Worm (Caenorhabditis elegans) whole organism, late embryonic: ENCODE results near the gene nlp-58.

ENCODE experiments used
- C38D4.7 ChIP-seq: fragments of 200-800 bp; sonication (Bioruptor generic); optimal IDR thresholded peaks from 2 replicates; lab custom pipeline; 2018; ENCODE audit warnings: mild to moderate bottlenecking, missing genetic modification characterization, moderate library complexity, missing compliant biosample characterization
- K02D7.2 ChIP-seq: sonication (generic microtip); optimal IDR thresholded peaks from 2 replicates; lab custom pipeline; 2017; ENCODE audit warnings: mild to moderate bottlenecking, missing genetic modification characterization, missing compliant biosample characterization
- ama-1 ChIP-seq: fragments of 150-350 bp; optimal IDR thresholded peaks from 2 replicates; lab custom pipeline; 2014
- fkh-6 ChIP-seq: sonication (generic microtip); optimal IDR thresholded peaks from 2 replicates; lab custom pipeline; 2016; ENCODE audit warnings: missing genetic modification characterization, missing compliant biosample characterization
- hlh-30 ChIP-seq: sonication (generic microtip); optimal IDR thresholded peaks from 2 replicates; lab custom pipeline; 2017; ENCODE audit warnings: antibody characterized with exemption, missing genetic modification characterization, missing compliant biosample characterization; ENCODE audit not compliant: insufficient read depth
- hlh-8 ChIP-seq: sonication (generic microtip); optimal IDR thresholded peaks from 2 replicates; lab custom pipeline; 2016; ENCODE audit warnings: missing genotype, missing genetic modification characterization, missing compliant biosample characterization
- lim-6 ChIP-seq: sonication (generic microtip); optimal IDR thresholded peaks from 2 replicates; lab custom pipeline; 2016; ENCODE audit warnings: missing genetic modification characterization, missing compliant biosample characterization
- nhr-232 ChIP-seq: sonication (generic microtip); optimal IDR thresholded peaks from 2 replicates; lab custom pipeline; 2016; ENCODE audit warnings: missing genetic modification characterization, missing compliant biosample characterization
- odd-2 ChIP-seq: sonication (generic microtip); optimal IDR thresholded peaks from 2 replicates; lab custom pipeline; 2017; ENCODE audit warnings: antibody characterized with exemption, mild to moderate bottlenecking, missing genetic modification characterization, missing compliant biosample characterization
- pha-4 ChIP-seq: fragments of 150-350 bp; optimal IDR thresholded peaks from 2 replicates; lab custom pipeline; 2018; ENCODE audit warnings: missing biosample characterization, missing genetic modification reagents, missing genetic modification characterization
- sox-4 ChIP-seq: sonication (generic microtip); optimal IDR thresholded peaks from 2 replicates; lab custom pipeline; 2017; ENCODE audit warnings: mild to moderate bottlenecking, missing genetic modification characterization, inconsistent platforms, missing compliant biosample characterization
- unc-3 ChIP-seq, 2 experiments: fragments of 200-800 bp in 1 of 2; sonication (Bioruptor generic) in 1 of 2; sonication (generic microtip) in 1 of 2; conservative IDR thresholded peaks in 1 of 2; optimal IDR thresholded peaks in 1 of 2; 2 replicates each; pipeline versions ENCODE4 v1.3.6 to Lab custom; 2016 to 2022; ENCODE audit warnings: missing compliant biosample characterization in 2 of 2, missing genetic modification characterization in 2 of 2, missing genetic modification reagents in 1 of 2
- unc-42 ChIP-seq: sonication (generic microtip); optimal IDR thresholded peaks from 2 replicates; lab custom pipeline; 2016; ENCODE audit warnings: missing genotype, missing genetic modification characterization, missing compliant biosample characterization
- zip-5 ChIP-seq: sonication (generic microtip); optimal IDR thresholded peaks from 2 replicates; lab custom pipeline; 2016; ENCODE audit warnings: missing genetic modification characterization, missing compliant biosample characterization
- ztf-16 ChIP-seq: sonication (generic microtip); optimal IDR thresholded peaks from 2 replicates; lab custom pipeline; 2017; ENCODE audit warnings: missing genetic modification characterization, missing compliant biosample characterization

nlp-58 gene

DNA sequence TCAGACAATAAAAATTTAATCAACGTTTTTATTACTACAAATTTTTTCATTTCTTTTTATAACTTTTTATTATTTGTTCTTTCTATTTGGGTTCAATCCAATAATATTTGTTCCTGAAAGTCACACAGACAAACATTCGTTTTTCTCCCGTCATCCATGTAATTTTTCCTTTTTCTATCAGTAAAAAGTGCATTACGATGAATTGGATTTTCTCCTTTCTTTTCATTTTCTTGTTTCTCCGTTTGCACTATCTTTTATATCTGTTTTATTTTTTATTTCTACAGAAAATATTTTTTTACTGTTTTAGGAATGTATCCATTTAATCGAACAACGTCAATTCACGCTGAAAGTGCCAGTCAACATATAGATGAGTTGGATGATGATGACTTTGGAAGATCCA is 49.5 kb downstream of the nlp-58 start, which contains the start of gene egl-47:
Gene egl-47, plus strand, starts transcription at position 301 of the 400 bp plus-strand sequence.
- TF ChIP-seq ama-1 (lab: Kevin White, UChicago) (no peak), fkh-6 (no peak), lim-6 (tag; lab: Kevin White, UChicago) (no peak), K02D7.2 (tag; lab: Kevin White, UChicago) (no peak), ztf-16 (tag; lab: Kevin White, UChicago) (no peak), odd-2 (tag; lab: Kevin White, UChicago) (no peak), zip-5 (tag; lab: Kevin White, UChicago) (no peak), unc-3 (GFP tag; conservative IDR thresholded peaks at IDR 0.05; lab: Robert Waterston, UW) (no peak), unc-3 (tag; optimal IDR thresholded peaks at IDR 0.05; lab: Kevin White, UChicago) (no peak), unc-42 (tag; lab: Kevin White, UChicago) (no peak), nhr-232 (tag; lab: Kevin White, UChicago) (no peak), C38D4.7 (no peak), pha-4 (no peak), sox-4 (tag; lab: Kevin White, UChicago) (no peak), hlh-8 (tag; lab: Kevin White, UChicago) (no peak), hlh-30 (tag; lab: Kevin White, UChicago) (no peak)
